Worm (Caenorhabditis elegans) whole organism, young adult: Measurements from ENCODE around the gene Y32G9A.5.
A peak's percentile ranks its signal among the peaks of the same experiment; 100 is the strongest.

Experiments
- B0336.3 ChIP-seq: fragments of 200-800 bp; sonication (Bioruptor generic); IDR thresholded peaks from 2 replicates; pipeline ENCODE4 v1.3.6; 2022; ENCODE audit warnings: missing genetic modification characterization, missing compliant biosample characterization
- Y95B8A.8 ChIP-seq: fragments of 200-800 bp; sonication (Bioruptor generic); IDR thresholded peaks from 2 replicates; pipeline ENCODE4 v1.3.6; 2022; ENCODE audit warnings: missing genetic modification reagents, missing genetic modification characterization, missing compliant biosample characterization
- dox-1 ChIP-seq: fragments of 200-800 bp; sonication (Bioruptor generic); IDR thresholded peaks from 2 replicates; pipeline ENCODE4 v1.3.6; 2022; ENCODE audit warnings: missing genetic modification reagents, missing genetic modification characterization, missing compliant biosample characterization
- egl-44 ChIP-seq: fragments of 200-800 bp; sonication (Bioruptor generic); IDR thresholded peaks from 2 replicates; pipeline ENCODE4 v1.3.6; 2022; ENCODE audit warnings: missing genetic modification reagents, missing genetic modification characterization, missing compliant biosample characterization
- madf-8 ChIP-seq: fragments of 200-800 bp; sonication (Bioruptor generic); conservative IDR thresholded peaks from 2 replicates; pipeline ENCODE4 v1.3.6; 2022; ENCODE audit warnings: missing genetic modification reagents, missing genetic modification characterization, missing compliant biosample characterization
- mxl-1 ChIP-seq: sonication (generic microtip); optimal IDR thresholded peaks from 2 replicates; lab custom pipeline; 2016; ENCODE audit warnings: missing genetic modification characterization, missing compliant biosample characterization
- nhr-90 ChIP-seq: sonication (generic microtip); optimal IDR thresholded peaks from 2 replicates; lab custom pipeline; 2016; ENCODE audit warnings: missing genotype, mild to moderate bottlenecking, missing genetic modification characterization, missing compliant biosample characterization
- pbrm-1 ChIP-seq: fragments of 200-800 bp; sonication (Bioruptor generic); IDR thresholded peaks from 2 replicates; pipeline ENCODE4 v1.3.6; 2022; ENCODE audit warnings: missing genetic modification reagents, missing genetic modification characterization, missing compliant biosample characterization
- pha-4 ChIP-seq: fragments of 150-350 bp; sonication (generic microtip); optimal IDR thresholded peaks from 2 replicates; lab custom pipeline; 2014; ENCODE audit warnings: missing biosample characterization, missing genetic modification reagents, missing genetic modification characterization
- unc-62 ChIP-seq: fragments of 150-350 bp; optimal IDR thresholded peaks from 2 replicates; lab custom pipeline; 2014; ENCODE audit warnings: missing biosample characterization, missing genetic modification reagents, missing genetic modification characterization
- zfh-2 ChIP-seq: fragments of 200-800 bp; sonication (Bioruptor generic); conservative IDR thresholded peaks from 2 replicates; pipeline ENCODE4 v1.3.6; 2022; ENCODE audit warnings: missing genetic modification reagents, missing genetic modification characterization, missing compliant biosample characterization
- ztf-22 ChIP-seq: fragments of 200-800 bp; sonication (Bioruptor generic); optimal IDR thresholded peaks from 2 replicates; lab custom pipeline; 2018; ENCODE audit warnings: mild to moderate bottlenecking, missing genetic modification characterization, moderate library complexity, missing compliant biosample characterization

- TF ChIP-seq ztf-22 (GFP tag; lab: Kevin White, UChicago) = no peak
- TF ChIP-seq mxl-1 (tag; lab: Kevin White, UChicago) = peak; percentile 9
- TF ChIP-seq Y95B8A.8 = peak; percentile 81
- TF ChIP-seq unc-62 (GFP tag; lab: Kevin White, UChicago) = no peak
- peak; percentile 67; the same call in 1 of the 2 replicates for TF ChIP-seq pbrm-1 (GFP tag; lab: Robert Waterston, UW)
- TF ChIP-seq zfh-2 (GFP tag; lab: Robert Waterston, UW) = no peak
- TF ChIP-seq madf-8 (GFP tag; lab: Robert Waterston, UW) = no peak
- peak; percentile 32; the same call in 1 of the 2 replicates for TF ChIP-seq egl-44 (GFP tag; lab: Robert Waterston, UW)
- TF ChIP-seq dox-1 (GFP tag; lab: Robert Waterston, UW) = peak; percentile 59
- TF ChIP-seq B0336.3 (GFP tag; lab: Robert Waterston, UW) = peak; percentile 94
- no peak for TF ChIP-seq pha-4 (tag; lab: Kevin White, UChicago)
- TF ChIP-seq nhr-90 = no peak
Observed at ce11 chrV:1875497-1875988, 31.9 kb upstream of the Y32G9A.5 start.
